Worm (Caenorhabditis elegans) whole organism, early embryonic: ENCODE measurements around the gene M01F1.4.

Experiments
- B0310.2 ChIP-seq: sonication (generic microtip); optimal IDR thresholded peaks from 2 replicates; lab custom pipeline; 2016; ENCODE audit warnings: mild to moderate bottlenecking, missing genetic modification characterization, missing compliant biosample characterization
- F13C5.2 ChIP-seq: sonication (generic microtip); optimal IDR thresholded peaks from 2 replicates; lab custom pipeline; 2017; ENCODE audit warnings: mild to moderate bottlenecking, missing genetic modification characterization, inconsistent platforms, missing compliant biosample characterization
- aly-1 ChIP-seq: sonication (generic microtip); optimal IDR thresholded peaks from 2 replicates; lab custom pipeline; 2016; ENCODE audit warnings: missing genetic modification characterization, missing compliant biosample characterization
- ama-1 ChIP-seq: fragments of 150-350 bp; optimal IDR thresholded peaks from 2 replicates; lab custom pipeline; 2014
- ceh-13 ChIP-seq: fragments of 200-800 bp; sonication (Bioruptor generic); optimal IDR thresholded peaks from 2 replicates; lab custom pipeline; 2018; ENCODE audit warnings: mild to moderate bottlenecking, missing genetic modification characterization, missing compliant biosample characterization
- ceh-36 ChIP-seq: sonication (generic microtip); optimal IDR thresholded peaks from 2 replicates; lab custom pipeline; 2016; ENCODE audit warnings: missing genetic modification characterization, inconsistent platforms, missing compliant biosample characterization
- ets-7 ChIP-seq: sonication (generic microtip); optimal IDR thresholded peaks from 2 replicates; lab custom pipeline; 2016; ENCODE audit warnings: missing genotype, missing genetic modification characterization, missing compliant biosample characterization
- flt-1 ChIP-seq: fragments of 200-800 bp; sonication (Bioruptor generic); IDR thresholded peaks from 2 replicates; pipeline ENCODE4 v1.3.6; 2022; ENCODE audit warnings: missing genetic modification characterization, missing compliant biosample characterization
- hmbx-1 ChIP-seq: sonication (generic microtip); optimal IDR thresholded peaks from 2 replicates; lab custom pipeline; 2016; ENCODE audit warnings: mild to moderate bottlenecking, missing genetic modification characterization, missing compliant biosample characterization
- hmg-4 ChIP-seq: fragments of 200-800 bp; sonication (Bioruptor generic); optimal IDR thresholded peaks from 2 replicates; lab custom pipeline; 2018; ENCODE audit warnings: mild to moderate bottlenecking, missing genetic modification characterization, missing compliant biosample characterization
- hnd-1 ChIP-seq: sonication (generic microtip); optimal IDR thresholded peaks from 2 replicates; lab custom pipeline; 2016; ENCODE audit warnings: missing genetic modification characterization, missing compliant biosample characterization
- pes-1 ChIP-seq: fragments of 200-800 bp; sonication (Bioruptor generic); IDR thresholded peaks from 2 replicates; pipeline ENCODE4 v1.3.6; 2022; ENCODE audit warnings: missing genetic modification reagents, missing genetic modification characterization, missing compliant biosample characterization
- scrt-1 ChIP-seq: fragments of 200-800 bp; sonication (Bioruptor generic); IDR thresholded peaks from 2 replicates; pipeline ENCODE4 v1.3.6; 2022; ENCODE audit warnings: missing genetic modification characterization, missing compliant biosample characterization
- sea-1 ChIP-seq: fragments of 200-800 bp; sonication (Bioruptor generic); conservative IDR thresholded peaks from 2 replicates; pipeline ENCODE4 v1.3.6; 2022; ENCODE audit warnings: missing genetic modification characterization, missing compliant biosample characterization
- tbx-11 ChIP-seq: fragments of 200-800 bp; sonication (Bioruptor generic); IDR thresholded peaks from 2 replicates; pipeline ENCODE4 v1.3.6; 2022; ENCODE audit warnings: missing genetic modification characterization, missing compliant biosample characterization
- tbx-37 ChIP-seq: fragments of 200-800 bp; sonication (Bioruptor generic); conservative IDR thresholded peaks from 2 replicates; pipeline ENCODE4 v1.3.6; 2022; ENCODE audit warnings: missing genetic modification reagents, missing genetic modification characterization, missing compliant biosample characterization
- tra-4 ChIP-seq: sonication (generic microtip); optimal IDR thresholded peaks from 2 replicates; lab custom pipeline; 2017; ENCODE audit warnings: missing genetic modification characterization, missing compliant biosample characterization

The M01F1.4 gene

ce11 chrIII:3541539-3541938 lies 31.7 kb upstream of the M01F1.4 start, which contains the start of gene ben-1:
ben-1 (minus strand) TSS chrIII:3541639.
- no peak for TF ChIP-seq scrt-1 (GFP tag; lab: Robert Waterston, UW)
- no peak for TF ChIP-seq hmg-4 (GFP tag; lab: Kevin White, UChicago)
- no peak for TF ChIP-seq flt-1 (GFP tag; lab: Robert Waterston, UW)
- TF ChIP-seq ama-1 (lab: Kevin White, UChicago): no peak
- no peak for TF ChIP-seq tbx-37 (GFP tag; lab: Robert Waterston, UW)
- no peak for TF ChIP-seq ceh-13 (GFP tag; lab: Kevin White, UChicago)
- no peak for TF ChIP-seq hnd-1 (tag; lab: Kevin White, UChicago)
- no peak for TF ChIP-seq ets-7 (tag; lab: Kevin White, UChicago)
- no peak for TF ChIP-seq tra-4 (tag; lab: Kevin White, UChicago)
- no peak for TF ChIP-seq tbx-11
- TF ChIP-seq sea-1 (GFP tag; lab: Robert Waterston, UW): no peak
- TF ChIP-seq ceh-36 (tag; lab: Kevin White, UChicago): no peak
- no peak for TF ChIP-seq aly-1 (tag; lab: Kevin White, UChicago)
- no peak for TF ChIP-seq hmbx-1 (tag; lab: Kevin White, UChicago)
- TF ChIP-seq B0310.2 (tag; lab: Kevin White, UChicago): no peak
- no peak for TF ChIP-seq F13C5.2
- no peak for TF ChIP-seq pes-1

- TF ChIP-seq flt-1 (GFP tag; lab: Robert Waterston, UW) (no peak), hmbx-1 (tag; lab: Kevin White, UChicago) (no peak), ceh-13 (GFP tag; lab: Kevin White, UChicago) (no peak), scrt-1 (GFP tag; lab: Robert Waterston, UW) (no peak), sea-1 (GFP tag; lab: Robert Waterston, UW) (no peak), F13C5.2 (no peak), aly-1 (tag; lab: Kevin White, UChicago) (no peak), ets-7 (tag; lab: Kevin White, UChicago) (no peak), tbx-37 (GFP tag; lab: Robert Waterston, UW) (no peak), ceh-36 (tag; lab: Kevin White, UChicago) (no peak)
Measured at ce11 chrIII:3541093-3541492, 31.3 kb upstream of the M01F1.4 start.

DNA sequence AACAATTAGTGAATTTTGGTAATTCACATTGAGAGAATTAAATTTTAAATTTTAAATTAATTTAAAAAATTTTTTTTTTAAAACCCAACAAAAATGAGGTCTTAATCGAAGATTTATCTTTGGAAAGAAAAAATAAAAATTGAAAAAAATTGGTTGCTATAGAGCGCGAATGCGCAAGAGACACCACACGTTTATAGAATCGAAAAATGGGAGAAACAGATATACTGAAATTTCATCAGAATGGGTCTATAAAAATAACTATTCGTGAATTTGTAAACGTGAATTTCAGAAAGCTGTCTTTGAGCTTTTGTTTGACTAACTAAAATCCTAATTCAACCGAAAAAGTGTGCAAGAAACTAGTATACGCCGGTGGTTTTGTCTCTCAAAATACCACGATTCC lies 30.6 kb upstream of the M01F1.4 start:
- TF ChIP-seq ama-1 (lab: Kevin White, UChicago) (no peak), tbx-11 (no peak), scrt-1 (GFP tag; lab: Robert Waterston, UW) (no peak), F13C5.2 (no peak), pes-1 (peak; percentile 70), tra-4 (tag; lab: Kevin White, UChicago) (no peak), B0310.2 (tag; lab: Kevin White, UChicago) (no peak), ceh-36 (tag; lab: Kevin White, UChicago) (no peak), flt-1 (GFP tag; lab: Robert Waterston, UW) (no peak), tbx-37 (GFP tag; lab: Robert Waterston, UW) (0 out of 2 replicates have a peak, but pooled peaks have one; percentile 24), hnd-1 (tag; lab: Kevin White, UChicago) (no peak), ets-7 (tag; lab: Kevin White, UChicago) (no peak), hmg-4 (GFP tag; lab: Kevin White, UChicago) (no peak), sea-1 (GFP tag; lab: Robert Waterston, UW) (no peak), aly-1 (tag; lab: Kevin White, UChicago) (no peak)

- no peak for TF ChIP-seq B0310.2 (tag; lab: Kevin White, UChicago)
- TF ChIP-seq ama-1 (lab: Kevin White, UChicago): no peak
- TF ChIP-seq sea-1 (GFP tag; lab: Robert Waterston, UW): no peak
- TF ChIP-seq tbx-11: no peak
- TF ChIP-seq flt-1 (GFP tag; lab: Robert Waterston, UW): no peak
- TF ChIP-seq ets-7 (tag; lab: Kevin White, UChicago): no peak
- TF ChIP-seq ceh-36 (tag; lab: Kevin White, UChicago): no peak
- TF ChIP-seq hmg-4 (GFP tag; lab: Kevin White, UChicago): no peak
- TF ChIP-seq aly-1 (tag; lab: Kevin White, UChicago): no peak
- TF ChIP-seq hmbx-1 (tag; lab: Kevin White, UChicago): no peak
- no peak for TF ChIP-seq scrt-1 (GFP tag; lab: Robert Waterston, UW)
- no peak for TF ChIP-seq hnd-1 (tag; lab: Kevin White, UChicago)
- TF ChIP-seq tra-4 (tag; lab: Kevin White, UChicago): no peak
- TF ChIP-seq F13C5.2: no peak
- TF ChIP-seq ceh-13 (GFP tag; lab: Kevin White, UChicago): no peak
Measured at ce11 chrIII:3539499-3539898, 29.7 kb upstream of the M01F1.4 start.

- no peak for TF ChIP-seq pes-1
- no peak for TF ChIP-seq ceh-36 (tag; lab: Kevin White, UChicago)
- TF ChIP-seq tbx-11: no peak
- no peak for TF ChIP-seq tra-4 (tag; lab: Kevin White, UChicago)
- no peak for TF ChIP-seq hnd-1 (tag; lab: Kevin White, UChicago)
- TF ChIP-seq F13C5.2: no peak
- no peak for TF ChIP-seq hmg-4 (GFP tag; lab: Kevin White, UChicago)
- no peak for TF ChIP-seq scrt-1 (GFP tag; lab: Robert Waterston, UW)
- no peak for TF ChIP-seq B0310.2 (tag; lab: Kevin White, UChicago)
- no peak for TF ChIP-seq ama-1 (lab: Kevin White, UChicago)
- TF ChIP-seq flt-1 (GFP tag; lab: Robert Waterston, UW): no peak
- no peak for TF ChIP-seq ceh-13 (GFP tag; lab: Kevin White, UChicago)
- no peak for TF ChIP-seq ets-7 (tag; lab: Kevin White, UChicago)
- TF ChIP-seq hmbx-1 (tag; lab: Kevin White, UChicago): no peak
- no peak for TF ChIP-seq aly-1 (tag; lab: Kevin White, UChicago)
- TF ChIP-seq tbx-37 (GFP tag; lab: Robert Waterston, UW): no peak
Measured at ce11 chrIII:3537401-3537800, 27.6 kb upstream of the M01F1.4 start, which contains the start of gene cfap-20. cfap-20 (minus strand) TSS chrIII:3537501.

- TF ChIP-seq scrt-1 (GFP tag; lab: Robert Waterston, UW) (no peak), F13C5.2 (no peak), hmg-4 (GFP tag; lab: Kevin White, UChicago) (no peak), flt-1 (GFP tag; lab: Robert Waterston, UW) (no peak), aly-1 (tag; lab: Kevin White, UChicago) (no peak), tbx-37 (GFP tag; lab: Robert Waterston, UW) (no peak)
Measured at ce11 chrIII:3534185-3534584, 24.4 kb upstream of the M01F1.4 start.
